Fruit fly (Drosophila melanogaster): Measurements from ENCODE around the gene pn.

DNA sequence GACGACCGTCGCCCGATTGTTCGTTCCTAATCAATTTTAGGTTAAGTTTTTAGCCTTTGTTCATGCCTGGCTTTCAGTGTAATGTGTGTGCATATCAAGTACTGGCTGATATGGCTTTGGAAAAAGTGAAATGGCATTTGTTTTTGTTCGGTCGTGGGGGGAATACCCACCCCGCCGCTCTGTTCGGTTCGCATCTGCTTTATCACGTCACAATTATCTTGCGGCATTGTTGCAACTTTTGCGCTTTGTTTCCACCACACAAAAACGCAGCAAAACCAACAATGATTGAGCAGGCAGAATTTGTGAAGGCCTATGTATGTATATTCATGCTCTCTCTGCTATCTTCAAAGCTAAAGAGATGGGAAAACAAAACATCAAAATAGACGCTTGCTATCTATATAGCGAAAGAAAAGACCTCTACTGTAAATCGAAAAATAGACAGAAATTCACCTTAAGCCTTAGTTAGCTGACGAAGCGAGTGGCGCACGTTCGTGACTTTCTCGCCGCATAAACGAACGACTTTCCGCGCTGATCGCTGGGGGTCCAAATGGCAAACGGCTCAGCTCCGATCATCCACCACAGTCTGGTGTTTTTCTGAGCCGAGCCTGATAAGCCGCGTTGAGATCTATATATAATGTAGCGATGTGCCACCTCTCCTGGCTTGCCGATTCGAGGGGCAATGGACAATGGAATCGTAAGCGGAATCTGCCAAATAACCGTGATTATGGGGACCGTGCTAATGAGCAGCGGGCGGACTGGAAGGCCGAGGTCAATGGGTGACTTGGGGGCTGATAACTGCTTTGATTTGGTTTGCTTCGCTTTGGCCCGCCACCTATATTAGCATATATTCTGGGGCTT lies 16.6 kb downstream of the pn start:
- TF ChIP-seq CG14711 (tag; optimal IDR thresholded peaks at IDR 0.05) = no peak
- TF ChIP-seq Clk (GFP tag; optimal IDR thresholded peaks at IDR 0.05) = no peak
- TF ChIP-seq CG5204 (GFP tag; optimal IDR thresholded peaks at IDR 0.05) = no peak
- TF ChIP-seq pad (GFP tag; optimal IDR thresholded peaks at IDR 0.05) = no peak
- TF ChIP-seq cnc (optimal IDR thresholded peaks at IDR 0.05) = no peak
- no peak for TF ChIP-seq CG33017 (tag; optimal IDR thresholded peaks at IDR 0.05)
- no peak for TF ChIP-seq toe (GFP tag; optimal IDR thresholded peaks at IDR 0.05)
- no peak for TF ChIP-seq ovo (GFP tag; optimal IDR thresholded peaks at IDR 0.05)
- TF ChIP-seq bab1 (GFP tag; optimal IDR thresholded peaks at IDR 0.05) = no peak
- no peak for TF ChIP-seq kay (GFP tag; ENCODE audit: borderline replicate concordance)
- TF ChIP-seq CG11617 (GFP tag; optimal IDR thresholded peaks at IDR 0.05) = no peak
